Worm (Caenorhabditis elegans) whole organism, L2 larva: ENCODE results near the gene K12B6.9.

Experiments
- ceh-82 ChIP-seq: fragments of 150-350 bp; optimal IDR thresholded peaks from 2 replicates; lab custom pipeline; 2014; ENCODE audit warnings: missing biosample characterization, missing genetic modification characterization
- crh-2 ChIP-seq: sonication (generic microtip); optimal IDR thresholded peaks from 2 replicates; lab custom pipeline; 2017; ENCODE audit warnings: missing biosample characterization, missing genetic modification characterization
- nhr-11 ChIP-seq: fragments of 150-350 bp; optimal IDR thresholded peaks from 2 replicates; lab custom pipeline; 2014; ENCODE audit warnings: missing biosample characterization, missing genetic modification characterization
- unc-39 ChIP-seq: fragments of 150-350 bp; optimal IDR thresholded peaks from 2 replicates; lab custom pipeline; 2014; ENCODE audit warnings: missing biosample characterization, missing genetic modification characterization

DNA sequence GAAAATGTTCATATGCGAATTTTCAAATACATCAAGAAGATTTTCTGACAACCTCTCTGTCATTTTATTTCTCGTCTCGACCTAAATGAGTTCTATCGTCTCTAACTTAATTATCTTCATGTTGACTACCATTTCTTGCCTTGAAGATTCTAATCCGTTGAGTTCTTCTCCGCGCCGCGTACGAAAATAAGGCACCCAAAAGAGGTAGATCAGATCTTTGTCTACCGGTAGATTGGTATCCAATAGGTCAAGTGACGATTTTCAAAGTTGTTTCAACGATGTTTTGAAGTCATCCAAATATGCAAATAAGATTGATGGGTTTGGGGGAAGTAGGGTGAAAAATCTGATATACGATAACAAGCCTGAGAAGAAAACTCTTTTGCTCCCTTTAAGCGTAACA is 38.5 kb downstream of the K12B6.9 start:
- TF ChIP-seq nhr-11 (tag; lab: Kevin White, UChicago) (no peak), unc-39 (tag; lab: Kevin White, UChicago) (no peak), ceh-82 (tag; lab: Kevin White, UChicago) (no peak), crh-2 (tag; lab: Kevin White, UChicago) (no peak)
